Worm (Caenorhabditis elegans): Measurements from ENCODE around the gene F56A8.4.
A peak's percentile ranks its signal among the peaks of the same experiment; 100 is the strongest.

F56A8.4 gene

ce11 chrIII:13268856-13269255 is 5.8 kb downstream of the F56A8.4 start, which contains the start of gene cpf-2 (continued):
- TF ChIP-seq daf-19 (GFP tag; conservative IDR thresholded peaks at IDR 0.05), result no peak
- TF ChIP-seq zip-11 (GFP tag; IDR thresholded peaks at IDR 0.05), result no peak
- peak; percentile 61 for TF ChIP-seq hlh-11 (tag; optimal IDR thresholded peaks at IDR 0.05)
- peak; percentile 3 for TF ChIP-seq ceh-28 (tag; optimal IDR thresholded peaks at IDR 0.05)
- no peak for TF ChIP-seq daf-8 (GFP tag; IDR thresholded peaks at IDR 0.05)
- peak; percentile 30 for TF ChIP-seq F37D6.2 (tag; optimal IDR thresholded peaks at IDR 0.05)
- peak; percentile 31; the same call in 1 of the 2 replicates for TF ChIP-seq dmd-9 (GFP tag; IDR thresholded peaks at IDR 0.05)
- peak; percentile 34; the same call in 1 of the 2 replicates for TF ChIP-seq dmd-6 (GFP tag; IDR thresholded peaks at IDR 0.05)
- TF ChIP-seq mxl-2 (GFP tag; conservative IDR thresholded peaks at IDR 0.05), result no peak
- peak; percentile 53 for TF ChIP-seq mxl-3 (GFP tag; optimal IDR thresholded peaks at IDR 0.05)
- peak; percentile 73 for TF ChIP-seq duxl-1 (tag; optimal IDR thresholded peaks at IDR 0.05; ENCODE audit: poor library complexity)
- peak; percentile 59 for TF ChIP-seq dpl-1 (GFP tag; optimal IDR thresholded peaks at IDR 0.05)
- TF ChIP-seq sdz-12 (GFP tag; optimal IDR thresholded peaks at IDR 0.05), result no peak
- peak; percentile 72 for TF ChIP-seq nhr-25 (tag; optimal IDR thresholded peaks at IDR 0.05; ENCODE audit: borderline replicate concordance, insufficient read depth)
- no peak for TF ChIP-seq aly-2 (tag; optimal IDR thresholded peaks at IDR 0.05)
- no peak for TF ChIP-seq Y75B8A.6 (GFP tag; IDR thresholded peaks at IDR 0.05)
- peak; percentile 46 for TF ChIP-seq rbr-2 (tag; optimal IDR thresholded peaks at IDR 0.05)
- TF ChIP-seq hif-1 (tag; optimal IDR thresholded peaks at IDR 0.05), result peak in 1 of 2 experiments; percentile 48
- peak; percentile 49 for TF ChIP-seq dve-1 (tag; optimal IDR thresholded peaks at IDR 0.05; ENCODE audit: insufficient read depth)
- no peak for TF ChIP-seq Y105C5A.15 (GFP tag; IDR thresholded peaks at IDR 0.05)
- TF ChIP-seq ceh-62 (tag; optimal IDR thresholded peaks at IDR 0.05), result no peak
- TF ChIP-seq ceh-82 (tag; optimal IDR thresholded peaks at IDR 0.05), result no peak
- no peak for TF ChIP-seq F10B5.3 (tag; optimal IDR thresholded peaks at IDR 0.05)
- peak; percentile 32 for TF ChIP-seq lin-13 (GFP tag; optimal IDR thresholded peaks at IDR 0.05)
- TF ChIP-seq spr-1 (tag; optimal IDR thresholded peaks at IDR 0.05), result peak; percentile 65
- TF ChIP-seq ctbp-1 (GFP tag; IDR thresholded peaks at IDR 0.05), result peak; percentile 57; the same call in 1 of the 2 replicates
- no peak for TF ChIP-seq fos-1 (tag; optimal IDR thresholded peaks at IDR 0.05)
- peak; percentile 67 for TF ChIP-seq T26A8.4 (GFP tag; IDR thresholded peaks at IDR 0.05)
- peak in 1 of 2 experiments; percentile 72 for TF ChIP-seq lsy-2 (tag; optimal IDR thresholded peaks at IDR 0.05)
- TF ChIP-seq nhr-237 (tag; optimal IDR thresholded peaks at IDR 0.05), result no peak
- no peak for TF ChIP-seq F44E2.7 (GFP tag; IDR thresholded peaks at IDR 0.05)
- TF ChIP-seq set-16 (GFP tag; IDR thresholded peaks at IDR 0.05), result no peak
- no peak for TF ChIP-seq snpc-4 (tag; optimal IDR thresholded peaks at IDR 0.05)
- TF ChIP-seq R02D3.7 (tag; optimal IDR thresholded peaks at IDR 0.05), result no peak
- no peak for TF ChIP-seq attf-4 (tag; optimal IDR thresholded peaks at IDR 0.05)
- no peak for TF ChIP-seq lin-39 (tag; optimal IDR thresholded peaks at IDR 0.05)
- TF ChIP-seq pha-4 (GFP tag; IDR thresholded peaks at IDR 0.05), result 0 out of 2 replicates have a peak, but pooled peaks have one; percentile 24
- TF ChIP-seq pha-4 (tag; optimal IDR thresholded peaks at IDR 0.05), result no peak
- peak; percentile 99 for TF ChIP-seq aha-1 (tag)
- no peak for TF ChIP-seq Y5F2A.4 (GFP tag; optimal IDR thresholded peaks at IDR 0.05)
- no peak for TF ChIP-seq madf-5 (GFP tag; IDR thresholded peaks at IDR 0.05)
- no peak for TF ChIP-seq ztf-11 (tag; optimal IDR thresholded peaks at IDR 0.05)
- no peak for TF ChIP-seq unc-39 (tag; optimal IDR thresholded peaks at IDR 0.05)
- no peak for TF ChIP-seq jun-1 (tag; optimal IDR thresholded peaks at IDR 0.05)
- TF ChIP-seq egl-43 (GFP tag; IDR thresholded peaks at IDR 0.05), result peak; percentile 76
- TF ChIP-seq snpc-1.2 (GFP tag; IDR thresholded peaks at IDR 0.05), result no peak
- no peak for TF ChIP-seq zag-1 (tag; optimal IDR thresholded peaks at IDR 0.05)
- TF ChIP-seq ztf-7 (tag; optimal IDR thresholded peaks at IDR 0.05), result peak; percentile 58
- TF ChIP-seq spr-3 (GFP tag; optimal IDR thresholded peaks at IDR 0.05), result no peak
- TF ChIP-seq cey-2 (tag; optimal IDR thresholded peaks at IDR 0.05; ENCODE audit: borderline replicate concordance, insufficient read depth), result no peak
- no peak for TF ChIP-seq zfp-2 (tag; optimal IDR thresholded peaks at IDR 0.05)
- peak; percentile 54; the same call in 1 of the 2 replicates for TF ChIP-seq ZK337.2 (GFP tag; IDR thresholded peaks at IDR 0.05)
